Fruit fly (Drosophila melanogaster): ENCODE data around the gene Archease.

Gene Archease

DNA sequence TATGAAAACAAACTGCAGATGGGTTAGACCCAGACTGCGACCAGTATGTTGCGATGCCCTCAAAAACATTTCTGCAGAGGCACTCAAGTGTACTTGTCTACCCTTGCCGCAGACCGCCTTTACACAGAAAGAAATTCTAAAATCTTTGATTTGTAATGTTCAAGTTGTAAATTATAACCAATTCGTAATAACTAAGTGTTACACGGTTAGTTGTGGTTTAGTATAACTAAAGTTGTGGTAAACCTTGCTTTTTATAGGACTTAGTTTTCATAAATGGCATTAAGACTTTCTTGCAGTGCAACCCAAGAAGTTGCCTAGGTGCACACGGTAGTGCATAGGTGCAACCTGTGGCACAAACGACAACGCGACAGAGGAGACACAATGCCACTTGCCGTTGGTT is 19.3 kb upstream of the Archease start (continued):
- TF ChIP-seq Met (GFP tag; optimal IDR thresholded peaks at IDR 0.05) (peak; percentile 9), fd59A (GFP tag; optimal IDR thresholded peaks at IDR 0.05) (peak; percentile 64), pdm3 (GFP tag; optimal IDR thresholded peaks at IDR 0.05) (peak; percentile 73), CG1621 (tag; optimal IDR thresholded peaks at IDR 0.05) (peak; percentile 80), CG15336 (GFP tag; IDR thresholded peaks at IDR 0.05) (peak; percentile 77), CG16779 (tag; optimal IDR thresholded peaks at IDR 0.05) (peak; percentile 29), Smox (GFP tag; optimal IDR thresholded peaks at IDR 0.05) (no peak), salr (GFP tag; optimal IDR thresholded peaks at IDR 0.05) (peak; percentile 65 to 71), Ets21C (GFP tag; optimal IDR thresholded peaks at IDR 0.05) (no peak), CG8632 (GFP tag; optimal IDR thresholded peaks at IDR 0.05) (peak; percentile 27), topi (GFP tag; optimal IDR thresholded peaks at IDR 0.05) (peak; percentile 14), net (GFP tag; optimal IDR thresholded peaks at IDR 0.05) (peak; percentile 56), Lpt (GFP tag; optimal IDR thresholded peaks at IDR 0.05) (peak; percentile 68), CG10669 (GFP tag; optimal IDR thresholded peaks at IDR 0.05) (peak; percentile 80), lz (GFP tag; optimal IDR thresholded peaks at IDR 0.05) (no peak), CG8319 (GFP tag; optimal IDR thresholded peaks at IDR 0.05) (peak; percentile 24), CG6276 (GFP tag; optimal IDR thresholded peaks at IDR 0.05) (peak; percentile 61), ss (GFP tag; optimal IDR thresholded peaks at IDR 0.05) (peak; percentile 69 to 81), Hr4 (GFP tag; optimal IDR thresholded peaks at IDR 0.05) (peak; percentile 75), CG31627 (GFP tag; optimal IDR thresholded peaks at IDR 0.05) (no peak), eg (GFP tag; IDR thresholded peaks at IDR 0.05) (peak; percentile 69)

dm6 chr3R:21679310-21679709 is 16.5 kb upstream of the Archease start:
- TF ChIP-seq Eip75B (GFP tag; optimal IDR thresholded peaks at IDR 0.05) = peak; percentile 20
- TF ChIP-seq CG8632 (GFP tag; optimal IDR thresholded peaks at IDR 0.05) = peak; percentile 28
- TF ChIP-seq OdsH (GFP tag; optimal IDR thresholded peaks at IDR 0.05) = peak; percentile 37
- TF ChIP-seq Smox (GFP tag; optimal IDR thresholded peaks at IDR 0.05) = peak; percentile 17
- peak; percentile 43 for TF ChIP-seq CG3032 (tag; optimal IDR thresholded peaks at IDR 0.05)
- TF ChIP-seq dsx (GFP tag; optimal IDR thresholded peaks at IDR 0.05; ENCODE audit: poor library complexity, severe bottlenecking) = peak; percentile 34
- TF ChIP-seq Eip78C (GFP tag) = peak; percentile 83
- no peak for TF ChIP-seq svp (GFP tag)
- TF ChIP-seq ss (GFP tag; optimal IDR thresholded peaks at IDR 0.05) = peak in 1 of 2 experiments; percentile 16
- 0 out of 3 replicates have a peak, but pooled peaks have one; percentile 14 for TF ChIP-seq CG8119 (GFP tag; IDR thresholded peaks at IDR 0.05)
- TF ChIP-seq CG6854 (GFP tag; optimal IDR thresholded peaks at IDR 0.05) = no peak
- TF ChIP-seq CG11762 (GFP tag; optimal IDR thresholded peaks at IDR 0.05; ENCODE audit: insufficient read depth) = peak; percentile 19
- no peak for TF ChIP-seq Hr4 (GFP tag; optimal IDR thresholded peaks at IDR 0.05)
- TF ChIP-seq Gug (GFP tag; IDR thresholded peaks at IDR 0.05) = no peak
- TF ChIP-seq vri (GFP tag; optimal IDR thresholded peaks at IDR 0.05) = no peak
- TF ChIP-seq Sox14 (GFP tag; optimal IDR thresholded peaks at IDR 0.05) = peak; percentile 13
- peak; percentile 50 for TF ChIP-seq acj6 (GFP tag; optimal IDR thresholded peaks at IDR 0.05)
- no peak for TF ChIP-seq spab (GFP tag; optimal IDR thresholded peaks at IDR 0.05)
- peak; percentile 19 for TF ChIP-seq CG34406 (GFP tag; optimal IDR thresholded peaks at IDR 0.05)
- TF ChIP-seq Met (GFP tag; optimal IDR thresholded peaks at IDR 0.05) = peak; percentile 36
- peak; percentile 27 for TF ChIP-seq CG6808 (GFP tag; optimal IDR thresholded peaks at IDR 0.05)
- no peak for TF ChIP-seq CG16779 (tag; optimal IDR thresholded peaks at IDR 0.05)
- TF ChIP-seq lz (GFP tag; optimal IDR thresholded peaks at IDR 0.05) = peak; percentile 5
- TF ChIP-seq CG11902 (GFP tag; optimal IDR thresholded peaks at IDR 0.05) = no peak
- peak; percentile 37 for TF ChIP-seq CG10631 (GFP tag; optimal IDR thresholded peaks at IDR 0.05)
- TF ChIP-seq CG32006 (GFP tag; optimal IDR thresholded peaks at IDR 0.05) = peak; percentile 25
- TF ChIP-seq esn (GFP tag; optimal IDR thresholded peaks at IDR 0.05) = peak; percentile 36
- peak; percentile 41 for TF ChIP-seq achi (GFP tag; optimal IDR thresholded peaks at IDR 0.05)
- peak; percentile 37 for TF ChIP-seq net (GFP tag; optimal IDR thresholded peaks at IDR 0.05)
- TF ChIP-seq pdm3 (GFP tag; optimal IDR thresholded peaks at IDR 0.05) = peak; percentile 29
- TF ChIP-seq CG10669 (GFP tag; optimal IDR thresholded peaks at IDR 0.05) = peak; percentile 15
- peak; percentile 0 for TF ChIP-seq CG6792 (GFP tag; optimal IDR thresholded peaks at IDR 0.05)
- no peak for TF ChIP-seq cyc (GFP tag; optimal IDR thresholded peaks at IDR 0.05)
- TF ChIP-seq topi (GFP tag; optimal IDR thresholded peaks at IDR 0.05) = peak; percentile 18
- peak; percentile 3 for TF ChIP-seq CG4318 (GFP tag; optimal IDR thresholded peaks at IDR 0.05)
- no peak for TF ChIP-seq CG11294 (GFP tag; IDR thresholded peaks at IDR 0.05)
- no peak for TF ChIP-seq CG8319 (GFP tag; optimal IDR thresholded peaks at IDR 0.05)
- TF ChIP-seq Lpt (GFP tag; optimal IDR thresholded peaks at IDR 0.05) = no peak
- peak; percentile 41 for TF ChIP-seq CG3919 (GFP tag; optimal IDR thresholded peaks at IDR 0.05)
- peak; percentile 46 for TF ChIP-seq Ets96B (tag; optimal IDR thresholded peaks at IDR 0.05)
